Fruit fly (Drosophila melanogaster): ENCODE measurements around the gene Ulp1.
A peak's percentile ranks its signal among the peaks of the same experiment; 100 is the strongest.

The Ulp1 gene

DNA sequence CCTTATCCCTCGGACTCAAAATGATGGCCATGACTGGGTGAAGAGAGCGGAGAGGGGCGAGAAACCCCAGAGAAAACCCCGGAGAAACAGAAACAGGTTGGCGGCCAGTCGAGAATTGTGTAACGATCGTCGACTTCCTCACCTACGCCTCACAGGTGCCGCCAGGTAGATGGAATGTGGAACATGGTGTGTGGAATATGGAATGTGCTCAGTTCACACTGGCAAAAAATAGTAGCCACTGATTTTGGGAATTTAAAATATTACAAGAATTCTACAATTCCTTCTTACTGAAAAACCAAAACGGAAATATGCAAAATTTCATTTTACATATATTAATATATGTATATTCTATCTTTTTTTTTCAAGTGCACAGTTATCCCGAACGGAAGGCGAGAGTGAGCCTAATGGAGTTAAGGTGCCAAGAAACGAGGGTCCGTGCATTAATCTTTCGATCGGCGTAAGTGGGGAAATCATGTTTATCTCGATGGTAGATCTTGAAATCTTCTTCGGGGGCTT lies 52.0 kb downstream of the Ulp1 start (continued):
- TF ChIP-seq toy (GFP tag; IDR thresholded peaks at IDR 0.05) (peak; percentile 64), CG43689 (GFP tag; IDR thresholded peaks at IDR 0.05) (no peak), CG7928 (GFP tag; optimal IDR thresholded peaks at IDR 0.05) (peak; percentile 25), mirr (GFP tag; optimal IDR thresholded peaks at IDR 0.05) (no peak), Bteb2 (GFP tag; optimal IDR thresholded peaks at IDR 0.05) (no peak), CG10267 (tag; optimal IDR thresholded peaks at IDR 0.05) (peak; percentile 87), Meics (GFP tag; optimal IDR thresholded peaks at IDR 0.05) (peak; percentile 76), sima (GFP tag; optimal IDR thresholded peaks at IDR 0.05) (no peak), Oaz (GFP tag; IDR thresholded peaks at IDR 0.05) (no peak), CG2875 (GFP tag; optimal IDR thresholded peaks at IDR 0.05) (peak; percentile 82), Poxn (GFP tag; IDR thresholded peaks at IDR 0.05) (no peak), knrl (GFP tag; IDR thresholded peaks at IDR 0.05; ENCODE audit: partially characterized antibody) (no peak), sr (GFP tag; IDR thresholded peaks at IDR 0.05) (no peak; the same call in 2 of the 3 replicates), HLHmδ (GFP tag; optimal IDR thresholded peaks at IDR 0.05) (no peak), slou (GFP tag; optimal IDR thresholded peaks at IDR 0.05) (peak; percentile 34), CG6654 (GFP tag; optimal IDR thresholded peaks at IDR 0.05) (peak; percentile 28), Ada2b (GFP tag; IDR thresholded peaks at IDR 0.05) (peak; percentile 70), dysf (GFP tag; IDR thresholded peaks at IDR 0.05) (peak; percentile 82), CG34422 (GFP tag; IDR thresholded peaks at IDR 0.05) (peak; percentile 76; the same call in 2 of the 3 replicates), CG3726 (GFP tag; IDR thresholded peaks at IDR 0.05) (peak; percentile 77; the same call in 2 of the 3 replicates), CG1603 (tag; optimal IDR thresholded peaks at IDR 0.05) (peak; percentile 50), CG11696 (GFP tag; IDR thresholded peaks at IDR 0.05) (peak; percentile 60), Camta (GFP tag; optimal IDR thresholded peaks at IDR 0.05) (no peak), CG4328 (GFP tag; optimal IDR thresholded peaks at IDR 0.05) (peak; percentile 67), sc (optimal IDR thresholded peaks at IDR 0.05) (no peak), sc (GFP tag; optimal IDR thresholded peaks at IDR 0.05) (peak; percentile 73), Atf-2 (GFP tag; optimal IDR thresholded peaks at IDR 0.05) (no peak), chm (GFP tag; IDR thresholded peaks at IDR 0.05) (peak; percentile 81; the same call in 1 of the 2 replicates), ase (GFP tag; IDR thresholded peaks at IDR 0.05) (peak; percentile 47; the same call in 1 of the 3 replicates), Hsf (GFP tag; optimal IDR thresholded peaks at IDR 0.05) (peak; percentile 54), zfh2 (GFP tag; optimal IDR thresholded peaks at IDR 0.05) (no peak), CG3281 (GFP tag; optimal IDR thresholded peaks at IDR 0.05) (peak; percentile 69), az2 (GFP tag; optimal IDR thresholded peaks at IDR 0.05) (peak; percentile 78), CG11085 (GFP tag; IDR thresholded peaks at IDR 0.05) (peak; percentile 60), CG12071 (GFP tag; optimal IDR thresholded peaks at IDR 0.05) (no peak), NC2α (GFP tag; optimal IDR thresholded peaks at IDR 0.05) (no peak), Xrp1 (GFP tag; IDR thresholded peaks at IDR 0.05) (peak; percentile 95), pnt (GFP tag; optimal IDR thresholded peaks at IDR 0.05) (peak; percentile 23), Taf1 (GFP tag; IDR thresholded peaks at IDR 0.05) (peak; percentile 65), CG7786 (GFP tag; optimal IDR thresholded peaks at IDR 0.05) (peak; percentile 28), CG13624 (GFP tag; optimal IDR thresholded peaks at IDR 0.05) (no peak), NFAT (GFP tag; IDR thresholded peaks at IDR 0.05) (peak; percentile 68), TFAM (GFP tag; optimal IDR thresholded peaks at IDR 0.05) (peak; percentile 50), CG3995 (GFP tag; optimal IDR thresholded peaks at IDR 0.05) (no peak), so (GFP tag; IDR thresholded peaks at IDR 0.05) (peak; percentile 61; the same call in 2 of the 3 replicates), eve (GFP tag; optimal IDR thresholded peaks at IDR 0.05) (peak in 1 of 2 experiments; percentile 13), CG14050 (GFP tag; IDR thresholded peaks at IDR 0.05) (peak; percentile 27; the same call in 1 of the 3 replicates), CG15696 (tag; optimal IDR thresholded peaks at IDR 0.05) (peak; percentile 99), hth (optimal IDR thresholded peaks at IDR 0.05) (no peak), HHEX (GFP tag; optimal IDR thresholded peaks at IDR 0.05) (peak; percentile 74), luna (GFP tag; optimal IDR thresholded peaks at IDR 0.05) (no peak), Aef1 (GFP tag; IDR thresholded peaks at IDR 0.05) (peak; percentile 46; the same call in 2 of the 3 replicates)

Measured in whole organism, embryonic.